Worm (Caenorhabditis elegans): ENCODE data around the gene fbxa-194.

The fbxa-194 gene

DNA sequence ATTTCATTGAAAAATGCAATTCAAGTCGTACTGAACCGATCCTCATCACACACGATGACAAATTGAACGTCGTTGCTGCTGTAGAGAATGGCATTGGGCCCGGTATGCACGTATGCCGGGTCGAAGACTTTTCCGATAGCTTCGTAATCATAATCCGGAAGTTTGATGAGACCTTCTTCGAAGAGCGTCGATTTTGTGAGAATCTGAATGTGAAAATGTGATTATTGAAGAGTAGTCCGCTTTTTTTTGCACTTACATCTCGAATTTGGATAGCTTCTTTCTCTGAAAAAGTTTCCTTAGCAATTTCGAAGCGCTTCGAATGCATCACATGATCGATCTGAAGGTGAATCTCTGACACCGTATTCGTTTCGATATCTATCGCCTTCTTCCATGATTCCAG lies 1.3 kb downstream of the fbxa-194 start, which contains the start of gene fbxa-118:
TSS of gene fbxa-118 (minus strand) at position 101 of the 400 bp plus-strand sequence.
- TF ChIP-seq madf-9 (GFP tag; conservative IDR thresholded peaks at IDR 0.05) (no peak), ceh-82 (tag; optimal IDR thresholded peaks at IDR 0.05) (no peak), nhr-25 (tag; optimal IDR thresholded peaks at IDR 0.05; ENCODE audit: borderline replicate concordance, insufficient read depth) (no peak), nhr-48 (tag; optimal IDR thresholded peaks at IDR 0.05) (no peak), hlh-11 (tag; optimal IDR thresholded peaks at IDR 0.05) (no peak), spr-1 (tag; optimal IDR thresholded peaks at IDR 0.05) (no peak), zfp-2 (tag; optimal IDR thresholded peaks at IDR 0.05) (no peak), pqm-1 (tag; optimal IDR thresholded peaks at IDR 0.05) (no peak), spr-3 (GFP tag; optimal IDR thresholded peaks at IDR 0.05) (no peak), ceh-28 (tag; optimal IDR thresholded peaks at IDR 0.05) (no peak), ztf-11 (tag; optimal IDR thresholded peaks at IDR 0.05) (no peak), ama-1 (optimal IDR thresholded peaks at IDR 0.05) (no peak)

DNA sequence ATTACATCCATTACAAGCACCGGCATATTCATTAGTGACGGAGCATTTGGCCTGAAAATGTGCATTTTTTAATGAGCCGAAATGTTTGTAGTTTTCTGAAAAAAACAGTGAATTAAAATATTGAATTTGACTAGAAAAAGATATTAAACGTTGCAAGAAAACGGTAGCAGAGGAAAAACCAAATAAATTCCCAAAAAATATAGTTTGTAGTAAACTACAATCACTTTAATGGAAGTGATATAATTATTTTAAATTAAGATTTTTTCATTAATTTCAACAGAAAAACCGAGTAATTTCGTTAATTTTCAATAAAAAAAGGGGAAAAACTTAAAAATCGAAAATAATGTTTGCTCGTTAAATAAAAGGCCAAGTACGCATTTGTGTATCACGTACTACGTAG lies 6.8 kb downstream of the fbxa-194 start, which contains the start of gene M162.15:
TSS of gene M162.15 (minus strand) at position 101 of the 400 bp plus-strand sequence.
- TF ChIP-seq spr-1 (tag; optimal IDR thresholded peaks at IDR 0.05) (no peak), F49E8.2 (tag; optimal IDR thresholded peaks at IDR 0.05; ENCODE audit: borderline replicate concordance) (no peak), egl-27 (tag; optimal IDR thresholded peaks at IDR 0.05) (no peak), cey-2 (tag; optimal IDR thresholded peaks at IDR 0.05; ENCODE audit: borderline replicate concordance, insufficient read depth) (no peak), lin-29 (GFP tag; IDR thresholded peaks at IDR 0.05) (no peak), nhr-77 (tag; optimal IDR thresholded peaks at IDR 0.05) (no peak), nhr-76 (tag; optimal IDR thresholded peaks at IDR 0.05) (no peak), R02D3.7 (tag; optimal IDR thresholded peaks at IDR 0.05) (no peak)

DNA sequence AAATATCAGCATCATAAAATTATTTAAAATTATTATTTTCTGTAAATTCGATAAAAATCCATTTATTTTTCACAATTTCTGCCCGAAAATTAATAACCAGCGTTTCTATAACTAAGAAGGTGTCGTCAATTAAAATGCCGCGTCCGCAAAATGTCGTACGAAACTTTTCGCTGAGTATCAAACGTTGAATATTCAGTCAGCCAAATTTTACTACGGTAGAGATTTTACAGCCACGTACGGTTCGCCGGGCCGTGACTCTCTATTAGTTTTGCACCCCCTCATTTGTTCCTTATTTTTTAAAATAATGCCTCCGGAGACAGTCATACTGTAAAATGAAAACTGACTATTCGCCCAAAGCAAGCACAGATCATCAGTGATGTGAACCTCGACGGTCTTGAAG lies 7.7 kb downstream of the fbxa-194 start:
- peak; percentile 49 for TF ChIP-seq unc-130 (GFP tag; optimal IDR thresholded peaks at IDR 0.05)

DNA sequence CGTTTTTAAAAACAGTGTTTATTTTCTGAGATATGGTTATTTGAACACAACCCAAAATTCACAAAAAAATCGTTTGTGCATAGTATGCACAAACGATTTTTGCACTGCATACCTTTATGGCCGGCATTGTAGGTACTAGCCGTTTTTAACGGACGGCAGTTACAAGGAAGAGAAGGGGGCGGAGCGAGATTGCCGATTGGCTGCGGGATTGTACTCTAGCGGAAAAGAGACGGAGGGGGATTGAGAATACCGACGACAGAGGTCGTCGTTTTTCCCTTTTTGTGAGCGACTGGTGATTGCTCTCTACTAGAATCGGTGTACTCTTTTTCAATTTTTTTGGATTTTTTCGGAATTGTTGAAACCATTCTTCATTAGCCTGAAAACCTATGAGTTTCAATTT lies 10.8 kb downstream of the fbxa-194 start:
- TF ChIP-seq set-16 (GFP tag; IDR thresholded peaks at IDR 0.05) (no peak), lin-15B (tag; optimal IDR thresholded peaks at IDR 0.05) (no peak), duxl-1 (tag; optimal IDR thresholded peaks at IDR 0.05; ENCODE audit: poor library complexity) (peak; percentile 54)

DNA sequence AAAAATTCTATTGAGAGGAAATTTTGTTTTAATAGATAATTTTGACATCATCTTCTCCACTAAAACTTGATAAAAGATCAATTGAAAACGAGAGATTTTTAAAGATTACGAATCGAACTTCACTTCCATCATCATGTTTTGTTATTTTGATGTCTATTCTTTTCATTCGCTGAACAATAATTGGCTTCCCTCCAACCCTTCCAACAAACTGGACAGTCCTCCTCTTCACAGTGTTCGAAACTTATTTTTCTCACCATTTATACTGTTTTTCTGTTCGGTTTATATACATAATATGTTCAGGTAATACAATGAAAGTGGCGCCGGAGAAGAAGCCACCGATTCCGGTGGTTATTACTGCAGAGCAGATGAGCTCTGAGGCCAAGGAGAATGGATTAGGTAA lies 17.8 kb downstream of the fbxa-194 start, which contains the start of gene M162.5:
TSS of gene M162.5 (plus strand) at position 301 of the 400 bp plus-strand sequence.
- TF ChIP-seq aha-1 (tag) (peak; percentile 42), ctbp-1 (GFP tag; IDR thresholded peaks at IDR 0.05) (no peak), ceh-44 (GFP tag; IDR thresholded peaks at IDR 0.05) (no peak), hmg-1.1 (GFP tag; IDR thresholded peaks at IDR 0.05) (no peak), dmd-6 (GFP tag; IDR thresholded peaks at IDR 0.05) (no peak)

DNA sequence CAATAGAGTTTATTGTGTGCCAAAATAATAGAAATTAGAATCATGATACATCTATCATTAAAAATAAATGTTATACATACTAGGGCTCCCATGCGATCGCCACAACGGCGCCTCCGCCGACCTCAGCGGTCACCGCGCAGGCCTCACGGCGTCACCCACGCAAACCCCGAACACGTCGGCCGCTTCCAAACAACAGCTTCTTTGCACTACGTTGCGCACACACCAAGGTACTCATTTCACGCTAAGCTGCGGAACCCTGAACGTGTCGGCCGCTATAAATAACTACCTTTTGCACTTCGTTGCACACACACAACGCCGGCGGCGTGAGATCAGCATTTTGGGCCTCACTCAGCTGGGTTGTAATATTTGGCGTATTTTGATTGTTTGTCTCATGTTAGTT lies 19.2 kb downstream of the fbxa-194 start:
- no peak for TF ChIP-seq Y48G9A.11 (GFP tag; IDR thresholded peaks at IDR 0.05)
- TF ChIP-seq aha-1 (tag): peak; percentile 77
- no peak for TF ChIP-seq hlh-30 (tag; optimal IDR thresholded peaks at IDR 0.05; ENCODE audit: insufficient read depth)
- TF ChIP-seq set-16 (GFP tag; IDR thresholded peaks at IDR 0.05): peak; percentile 77

DNA sequence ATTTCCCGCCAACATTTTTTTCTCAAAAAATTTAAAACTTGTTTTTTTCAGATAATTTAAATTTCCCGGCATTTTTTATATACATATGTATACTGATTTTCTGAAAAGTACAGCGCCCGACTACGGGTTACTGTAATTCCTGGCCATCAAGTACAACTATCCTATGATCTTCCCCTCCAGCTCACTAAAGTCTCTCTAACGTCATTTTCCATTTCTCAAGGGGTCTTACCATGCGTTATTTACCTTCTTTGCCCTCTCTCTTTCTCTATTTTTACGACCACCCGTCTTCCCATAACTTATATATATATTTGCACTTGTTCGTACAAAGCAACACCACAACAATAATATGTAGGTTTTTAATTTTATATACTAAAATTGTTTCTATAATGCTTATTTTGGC lies 22.3 kb downstream of the fbxa-194 start, which contains the start of gene W04E12.9:
TSS of gene W04E12.9 (plus strand) at position 301 of the 400 bp plus-strand sequence.
- TF ChIP-seq lin-29 (GFP tag; IDR thresholded peaks at IDR 0.05): no peak
- no peak for TF ChIP-seq nhr-77 (tag; optimal IDR thresholded peaks at IDR 0.05)
- TF ChIP-seq tra-1 (GFP tag; IDR thresholded peaks at IDR 0.05): no peak
- no peak for TF ChIP-seq mxl-2 (GFP tag; conservative IDR thresholded peaks at IDR 0.05)
- no peak for TF ChIP-seq mep-1 (tag; optimal IDR thresholded peaks at IDR 0.05)
- no peak for TF ChIP-seq sdz-12 (GFP tag; optimal IDR thresholded peaks at IDR 0.05)
- TF ChIP-seq F10B5.3 (tag; optimal IDR thresholded peaks at IDR 0.05): no peak
- no peak for TF ChIP-seq set-16 (GFP tag; IDR thresholded peaks at IDR 0.05)
- TF ChIP-seq saeg-2 (GFP tag; IDR thresholded peaks at IDR 0.05): no peak
